Worm (Caenorhabditis elegans) whole organism, L4 larva: ENCODE measurements around the gene T06C10.3.

Experiments used
- F10B5.3 ChIP-seq: sonication (generic microtip); optimal IDR thresholded peaks from 2 replicates; lab custom pipeline; 2016; ENCODE audit warnings: mild to moderate bottlenecking, missing genetic modification characterization, missing compliant biosample characterization
- ceh-28 ChIP-seq: fragments of 150-350 bp; optimal IDR thresholded peaks from 2 replicates; lab custom pipeline; 2014; ENCODE audit warnings: missing biosample characterization, missing genetic modification reagents, missing genetic modification characterization
- ceh-82 ChIP-seq: sonication (generic microtip); optimal IDR thresholded peaks from 2 replicates; lab custom pipeline; 2017; ENCODE audit warnings: missing biosample characterization, missing genetic modification characterization
- ces-1 ChIP-seq: fragments of 150-350 bp; sonication (generic microtip); optimal IDR thresholded peaks from 4 replicates; lab custom pipeline; 2014; ENCODE audit warnings: missing biosample characterization, missing genetic modification reagents, missing genetic modification characterization
- dmd-9 ChIP-seq: fragments of 200-800 bp; sonication (Bioruptor generic); IDR thresholded peaks from 2 replicates; pipeline ENCODE4 v1.3.6; 2022; ENCODE audit warnings: missing genetic modification reagents, missing genetic modification characterization, missing compliant biosample characterization
- fos-1 ChIP-seq: fragments of 150-350 bp; optimal IDR thresholded peaks from 2 replicates; lab custom pipeline; 2014; ENCODE audit warnings: missing biosample characterization, missing genetic modification characterization
- jun-1 ChIP-seq: fragments of 150-350 bp; optimal IDR thresholded peaks from 2 replicates; lab custom pipeline; 2014; ENCODE audit warnings: missing biosample characterization, missing genetic modification reagents, missing genetic modification characterization
- pha-4 ChIP-seq, 2 experiments: fragments of 150-350 bp in 1 of 2; fragments of 200-800 bp in 1 of 2; sonication (Bioruptor generic) in 1 of 2; IDR thresholded peaks in 1 of 2; optimal IDR thresholded peaks in 1 of 2; 2 replicates each; pipeline versions ENCODE4 v1.3.6 to Lab custom; 2014 to 2022; ENCODE audit warnings: missing genetic modification characterization in 2 of 2, missing genetic modification reagents in 2 of 2, missing biosample characterization in 1 of 2, missing compliant biosample characterization in 1 of 2
- pqm-1 ChIP-seq: sonication (generic microtip); optimal IDR thresholded peaks from 2 replicates; lab custom pipeline; 2017; ENCODE audit warnings: missing biosample characterization, missing genetic modification characterization
- skn-1 ChIP-seq: fragments of 150-350 bp; optimal IDR thresholded peaks from 2 replicates; lab custom pipeline; 2014; ENCODE audit warnings: missing biosample characterization, missing genetic modification characterization

DNA sequence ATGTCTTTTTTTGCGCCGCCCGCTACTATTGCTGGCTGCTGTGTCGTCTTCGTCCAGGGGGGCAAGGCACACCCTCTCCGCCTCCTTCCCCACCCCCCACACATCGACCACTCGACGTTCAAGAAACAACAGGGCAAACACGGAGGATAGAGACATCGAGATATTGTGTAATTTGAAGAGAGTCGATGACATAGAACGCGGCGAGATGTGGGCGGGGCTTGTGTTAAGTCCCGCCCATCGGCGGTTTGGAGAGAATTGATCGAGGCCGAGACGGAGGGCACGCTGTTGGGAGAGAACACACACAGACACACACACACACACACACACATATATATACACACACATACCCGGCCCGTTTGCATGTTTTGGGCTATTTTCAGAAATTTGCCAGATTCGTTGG, 25.0 kb upstream of the T06C10.3 start:
- TF ChIP-seq ceh-82 (tag; lab: Kevin White, UChicago) (no peak), F10B5.3 (tag; lab: Kevin White, UChicago) (peak; percentile 46), jun-1 (tag; lab: Kevin White, UChicago) (peak; percentile 11), pha-4 (GFP tag; IDR thresholded peaks at IDR 0.05; lab: Robert Waterston, UW) (peak; percentile 22; the same call in 1 of the 2 replicates), pha-4 (tag; optimal IDR thresholded peaks at IDR 0.05; lab: Kevin White, UChicago) (no peak), dmd-9 (no peak), skn-1 (tag; lab: Kevin White, UChicago) (no peak), pqm-1 (no peak), ceh-28 (tag; lab: Kevin White, UChicago) (peak; percentile 45), fos-1 (tag; lab: Kevin White, UChicago) (no peak), ces-1 (GFP tag; lab: Kevin White, UChicago) (no peak)
